Worm (Caenorhabditis elegans) whole organism, young adult: ENCODE measurements around the gene F18E9.7.

ENCODE experiments used
- lin-54 ChIP-seq: fragments of 200-800 bp; sonication (Bioruptor generic); optimal IDR thresholded peaks from 2 replicates; lab custom pipeline; 2018; ENCODE audit warnings: mild to moderate bottlenecking, missing genetic modification characterization, missing compliant biosample characterization
- sea-2 ChIP-seq: fragments of 200-800 bp; sonication (Bioruptor generic); IDR thresholded peaks from 2 replicates; pipeline ENCODE4 v1.3.6; 2022; ENCODE audit warnings: missing genetic modification characterization, missing compliant biosample characterization
- unc-62 ChIP-seq: fragments of 150-350 bp; optimal IDR thresholded peaks from 2 replicates; lab custom pipeline; 2014; ENCODE audit warnings: missing biosample characterization, missing genetic modification reagents, missing genetic modification characterization

ce11 chrX:8612278-8612677, 14.7 kb upstream of the F18E9.7 start:
- TF ChIP-seq sea-2 (GFP tag; lab: Robert Waterston, UW) (no peak), lin-54 (GFP tag; lab: Kevin White, UChicago) (no peak), unc-62 (no peak)
